Worm (Caenorhabditis elegans): ENCODE results near the gene sri-24.
"Not testable (repeated sequence)": the region's sequence is repeated elsewhere in the genome, so short reads cannot be mapped to it uniquely, and the experiment has no call there.

The sri-24 gene

ce11 chrV:15193909-15194308 is 18.1 kb upstream of the sri-24 start, which contains the start of gene Y75B12B.13:
Y75B12B.13 (minus strand) TSS chrV:15194009.
- TF ChIP-seq elt-2 (tag; optimal IDR thresholded peaks at IDR 0.05) (no peak), vab-15 (tag; optimal IDR thresholded peaks at IDR 0.05) (no peak), efl-1 (optimal IDR thresholded peaks at IDR 0.05) (no peak), efl-1 (GFP tag; optimal IDR thresholded peaks at IDR 0.05 in 1 of 2) (peak in 1 of 2 experiments; percentile 51), dpl-1 (GFP tag; optimal IDR thresholded peaks at IDR 0.05) (no peak)

ce11 chrV:15197955-15198354 is 14.0 kb upstream of the sri-24 start, which contains the start of gene srw-1:
srw-1 (plus strand) TSS chrV:15198255.
- no peak for TF ChIP-seq zag-1 (tag; optimal IDR thresholded peaks at IDR 0.05)
- TF ChIP-seq mep-1 (tag; optimal IDR thresholded peaks at IDR 0.05), result no peak
- no peak for TF ChIP-seq ceh-88 (GFP tag; IDR thresholded peaks at IDR 0.05)
- TF ChIP-seq isw-1 (GFP tag; IDR thresholded peaks at IDR 0.05), result no peak
- no peak for TF ChIP-seq pqm-1 (tag; optimal IDR thresholded peaks at IDR 0.05)
- TF ChIP-seq nhr-20 (tag; optimal IDR thresholded peaks at IDR 0.05), result no peak
- no peak for TF ChIP-seq dsc-1 (tag; optimal IDR thresholded peaks at IDR 0.05)
- no peak for TF ChIP-seq snu-23 (GFP tag; optimal IDR thresholded peaks at IDR 0.05)
- TF ChIP-seq nhr-12 (tag; optimal IDR thresholded peaks at IDR 0.05), result no peak
- no peak for TF ChIP-seq efl-3 (GFP tag; optimal IDR thresholded peaks at IDR 0.05)
- no peak for TF ChIP-seq nhr-47 (tag; optimal IDR thresholded peaks at IDR 0.05)
- TF ChIP-seq xbp-1 (tag; optimal IDR thresholded peaks at IDR 0.05), result no peak

- TF ChIP-seq mep-1 (tag; optimal IDR thresholded peaks at IDR 0.05), result no peak
- no peak for TF ChIP-seq sptf-1 (tag; optimal IDR thresholded peaks at IDR 0.05)
- TF ChIP-seq Y116A8C.19 (tag; optimal IDR thresholded peaks at IDR 0.05; ENCODE audit: borderline replicate concordance), result no peak
Observed at ce11 chrV:15199768-15200167, 12.2 kb upstream of the sri-24 start, which contains the start of gene Y75B12B.10. Y75B12B.10 (plus strand) TSS chrV:15200068.

DNA sequence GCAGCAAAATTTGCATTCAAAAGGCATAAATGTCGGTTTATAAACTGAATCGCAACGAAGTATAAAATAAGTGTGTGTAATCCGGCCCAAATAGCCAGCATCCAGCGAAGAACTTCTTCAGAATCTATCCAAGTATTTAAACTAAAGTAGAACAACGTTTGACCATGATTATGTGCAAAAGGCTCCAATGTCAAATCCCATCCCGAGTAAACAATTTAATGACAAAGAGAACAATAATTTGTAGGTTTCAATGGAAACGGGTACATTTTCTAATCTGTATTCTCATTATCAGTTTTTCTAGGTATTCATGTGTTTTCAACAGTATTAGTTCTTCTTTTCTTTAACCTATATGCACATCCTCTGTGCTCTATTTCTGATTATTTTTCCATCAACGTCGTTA is 4.3 kb upstream of the sri-24 start, which contains the start of gene C41G6.12:
TSS of gene C41G6.12 (minus strand) at position 101 of the 400 bp plus-strand sequence.
- TF ChIP-seq lin-39 (tag; optimal IDR thresholded peaks at IDR 0.05); egl-13 (tag; optimal IDR thresholded peaks at IDR 0.05); unc-62 (GFP tag; optimal IDR thresholded peaks at IDR 0.05): not testable (repeated sequence)

ce11 chrV:15215175-15215574 is 3.2 kb downstream of the sri-24 start, which contains the start of gene sri-26:
sri-26 (plus strand) TSS chrV:15215475.
- not testable (repeated sequence) for TF ChIP-seq skn-1, irx-1, nhr-84 (tag; optimal IDR thresholded peaks at IDR 0.05)

DNA sequence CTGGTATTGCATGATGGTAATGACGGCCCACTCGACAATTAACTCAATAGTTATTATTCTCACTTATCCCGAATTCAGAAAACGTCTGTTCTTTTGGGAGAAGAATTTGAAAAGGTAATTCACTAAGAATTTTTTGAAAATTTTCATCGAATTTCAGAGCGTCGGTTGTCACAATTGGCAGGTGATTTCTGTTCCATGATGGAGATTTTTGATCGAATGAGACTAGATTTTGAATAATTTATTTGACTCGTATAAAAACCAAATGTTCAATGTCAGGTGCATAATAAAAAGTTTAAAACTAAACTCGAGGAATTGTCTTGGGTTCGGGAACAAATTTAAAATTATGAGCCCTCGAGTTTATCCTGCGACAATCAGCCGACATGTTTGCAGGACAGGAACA is 4.7 kb downstream of the sri-24 start, which contains the start of gene sri-25:
TSS of gene sri-25 (plus strand) at position 301 of the 400 bp plus-strand sequence.
- TF ChIP-seq lin-39 (tag; optimal IDR thresholded peaks at IDR 0.05) (no peak), snu-23 (GFP tag; optimal IDR thresholded peaks at IDR 0.05) (no peak), swsn-7 (tag; optimal IDR thresholded peaks at IDR 0.05) (no peak), lin-14 (GFP tag; optimal IDR thresholded peaks at IDR 0.05) (no peak), nhr-11 (tag; optimal IDR thresholded peaks at IDR 0.05) (no peak), lin-15B (tag; optimal IDR thresholded peaks at IDR 0.05) (no peak), fkh-10 (GFP tag; optimal IDR thresholded peaks at IDR 0.05) (no peak), egl-27 (tag; optimal IDR thresholded peaks at IDR 0.05) (no peak), sptf-1 (tag; optimal IDR thresholded peaks at IDR 0.05) (no peak), hlh-17 (GFP tag; optimal IDR thresholded peaks at IDR 0.05; ENCODE audit: borderline replicate concordance) (no peak), elt-3 (tag; optimal IDR thresholded peaks at IDR 0.05) (no peak), hpl-2 (GFP tag; optimal IDR thresholded peaks at IDR 0.05) (no peak), mep-1 (tag; optimal IDR thresholded peaks at IDR 0.05) (no peak), blmp-1 (tag; optimal IDR thresholded peaks at IDR 0.05) (no peak), nhr-19 (GFP tag; conservative IDR thresholded peaks at IDR 0.05) (no peak)

Measured in whole organism, L1 larva.